Worm (Caenorhabditis elegans): ENCODE results near the gene T21C9.6.

DNA sequence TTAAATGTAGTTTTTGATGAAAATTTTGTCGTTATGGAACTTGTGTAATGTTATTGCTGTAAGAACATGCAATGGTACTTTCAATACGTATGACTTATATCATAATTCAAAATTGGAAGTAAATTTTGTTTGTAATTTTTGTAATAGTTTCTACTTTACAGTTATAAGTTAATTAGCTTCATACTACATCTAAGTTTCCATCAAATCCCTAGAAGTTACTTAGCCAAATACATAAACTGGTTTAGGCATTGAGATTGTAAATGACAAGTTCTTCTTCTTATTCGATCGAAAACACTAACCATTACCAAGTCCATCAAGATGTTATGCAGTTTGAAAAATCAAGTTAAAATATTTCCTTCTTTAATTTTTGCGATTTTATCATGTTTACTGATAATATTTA is 32.0 kb upstream of the T21C9.6 start, which contains the start of gene F32G8.2:
- TF ChIP-seq dao-5 (tag; optimal IDR thresholded peaks at IDR 0.05) (no peak), W03F9.2 (tag; optimal IDR thresholded peaks at IDR 0.05) (no peak), him-1 (tag; optimal IDR thresholded peaks at IDR 0.05) (no peak)

Measured in whole organism, L4/young adult.